Fruit fly (Drosophila melanogaster) whole organism, prepupa: ENCODE results near the gene slf.
A peak's percentile ranks its signal among the peaks of the same experiment; 100 is the strongest.

Experiments used
- Blimp-1 ChIP-seq: fragments of 200-800 bp; sonication (Bioruptor generic); optimal IDR thresholded peaks from 3 replicates; lab custom pipeline; 2017; ENCODE audit warnings: missing biosample characterization, missing genetic modification characterization, mild to moderate bottlenecking, moderate library complexity, missing genetic modification reagents
- CG10669 ChIP-seq: fragments of 200-800 bp; sonication (Bioruptor generic); optimal IDR thresholded peaks from 3 replicates; lab custom pipeline; 2018; ENCODE audit warnings: missing biosample characterization, mild to moderate bottlenecking, missing genetic modification characterization, moderate library complexity
- CG11294 ChIP-seq: fragments of 200-800 bp; sonication (Bioruptor generic); IDR thresholded peaks from 2 replicates; pipeline ENCODE4 v1.3.6; 2022; ENCODE audit warnings: missing biosample characterization, missing genetic modification characterization
- CG11762 ChIP-seq: fragments of 200-800 bp; sonication (Bioruptor generic); optimal IDR thresholded peaks from 3 replicates; lab custom pipeline; 2016; ENCODE audit warnings: missing biosample characterization, missing genetic modification characterization; ENCODE audit not compliant: insufficient read depth
- CG11902 ChIP-seq: fragments of 200-800 bp; sonication (Bioruptor generic); optimal IDR thresholded peaks from 3 replicates; lab custom pipeline; 2016; ENCODE audit warnings: missing biosample characterization, missing genetic modification characterization
- CG15336 ChIP-seq: fragments of 200-800 bp; sonication (Bioruptor generic); IDR thresholded peaks from 2 replicates; pipeline ENCODE4 v1.3.6; 2022; ENCODE audit warnings: missing biosample characterization, missing genetic modification characterization
- CG3032 ChIP-seq: fragments of 200-800 bp; optimal IDR thresholded peaks from 2 replicates; lab custom pipeline; 2019; ENCODE audit warnings: missing biosample characterization, mild to moderate bottlenecking, missing genetic modification characterization, moderate library complexity
- CG31627 ChIP-seq: fragments of 200-800 bp; sonication (Bioruptor generic); optimal IDR thresholded peaks from 3 replicates; lab custom pipeline; 2016; ENCODE audit warnings: missing biosample characterization, missing genetic modification characterization
- CG34406 ChIP-seq: fragments of 200-800 bp; sonication (Bioruptor generic); optimal IDR thresholded peaks from 3 replicates; lab custom pipeline; 2016; ENCODE audit warnings: missing biosample characterization, missing genetic modification characterization
- CG3919 ChIP-seq: fragments of 200-800 bp; sonication (Bioruptor generic); optimal IDR thresholded peaks from 3 replicates; lab custom pipeline; 2016; ENCODE audit warnings: missing biosample characterization, missing genetic modification characterization
- CG4318 ChIP-seq: fragments of 200-800 bp; sonication (Bioruptor generic); optimal IDR thresholded peaks from 3 replicates; lab custom pipeline; 2017; ENCODE audit warnings: missing biosample characterization, mild to moderate bottlenecking, missing genetic modification characterization
- CG6163 ChIP-seq: fragments of 200-800 bp; sonication (Bioruptor generic); IDR thresholded peaks from 3 replicates; pipeline ENCODE4 v1.3.6; 2022; ENCODE audit warnings: missing biosample characterization, missing genetic modification characterization
- CG6792 ChIP-seq: fragments of 200-800 bp; sonication (Bioruptor generic); optimal IDR thresholded peaks from 3 replicates; lab custom pipeline; 2016; ENCODE audit warnings: missing biosample characterization, missing genetic modification characterization
- CG6808 ChIP-seq: fragments of 200-800 bp; sonication (Bioruptor generic); optimal IDR thresholded peaks from 3 replicates; lab custom pipeline; 2017; ENCODE audit warnings: missing biosample characterization, missing genetic modification characterization, mild to moderate bottlenecking, moderate library complexity, missing genetic modification reagents
- CG6854 ChIP-seq: fragments of 200-800 bp; sonication (Bioruptor generic); optimal IDR thresholded peaks from 2 replicates; lab custom pipeline; 2017; ENCODE audit warnings: missing biosample characterization, mild to moderate bottlenecking, missing genetic modification characterization
- CG7368 ChIP-seq: fragments of 200-800 bp; sonication (Bioruptor generic); optimal IDR thresholded peaks from 3 replicates; lab custom pipeline; 2016; ENCODE audit warnings: missing biosample characterization, missing genetic modification characterization
- CG8319 ChIP-seq: fragments of 200-800 bp; sonication (Bioruptor generic); optimal IDR thresholded peaks from 3 replicates; lab custom pipeline; 2016; ENCODE audit warnings: missing biosample characterization, missing genetic modification characterization
- CG9139 ChIP-seq: fragments of 200-800 bp; sonication (Bioruptor generic); optimal IDR thresholded peaks from 3 replicates; lab custom pipeline; 2017; ENCODE audit warnings: missing biosample characterization, mild to moderate bottlenecking, missing genetic modification characterization
- Eip75B ChIP-seq: fragments of 200-800 bp; sonication (Bioruptor generic); optimal IDR thresholded peaks from 3 replicates; lab custom pipeline; 2016; ENCODE audit warnings: missing biosample characterization, missing genetic modification characterization
- Eip78C ChIP-seq: fragments of 200-800 bp; sonication (Bioruptor generic); peaks from one replicate; lab custom pipeline; 2016; ENCODE audit warnings: missing biosample characterization, missing genetic modification characterization
- Ets21C ChIP-seq: fragments of 200-800 bp; sonication (Bioruptor generic); optimal IDR thresholded peaks from 3 replicates; lab custom pipeline; 2016; ENCODE audit warnings: missing biosample characterization, missing genetic modification characterization
- Ets96B ChIP-seq: fragments of 200-800 bp; optimal IDR thresholded peaks from 2 replicates; lab custom pipeline; 2019; ENCODE audit warnings: missing biosample characterization, mild to moderate bottlenecking, missing genetic modification characterization, moderate library complexity
- Gug ChIP-seq: fragments of 200-800 bp; sonication (Bioruptor generic); IDR thresholded peaks from 2 replicates; pipeline ENCODE4 v1.3.6; 2022; ENCODE audit warnings: missing biosample characterization, missing genetic modification characterization
- Hr38 ChIP-seq: sonication (Bioruptor generic); optimal IDR thresholded peaks from 2 replicates; lab custom pipeline; 2016; ENCODE audit warnings: missing biosample characterization, missing genetic modification characterization
- Hr39 ChIP-seq: fragments of 200-800 bp; sonication (Bioruptor generic); optimal IDR thresholded peaks from 2 replicates; lab custom pipeline; 2016; ENCODE audit warnings: missing biosample characterization, missing genetic modification characterization
- Hr4 ChIP-seq: fragments of 200-800 bp; sonication (Bioruptor generic); optimal IDR thresholded peaks from 3 replicates; lab custom pipeline; 2016; ENCODE audit warnings: missing biosample characterization, missing genetic modification characterization
- Lpt ChIP-seq: fragments of 200-800 bp; sonication (Bioruptor generic); optimal IDR thresholded peaks from 3 replicates; lab custom pipeline; 2016; ENCODE audit warnings: missing biosample characterization, missing genetic modification characterization
- Met ChIP-seq: fragments of 200-800 bp; sonication (Bioruptor generic); optimal IDR thresholded peaks from 3 replicates; lab custom pipeline; 2016; ENCODE audit warnings: missing biosample characterization, missing genetic modification characterization
- OdsH ChIP-seq: fragments of 200-800 bp; sonication (Bioruptor generic); optimal IDR thresholded peaks from 3 replicates; lab custom pipeline; 2016; ENCODE audit warnings: missing biosample characterization, missing genetic modification characterization
- Smox ChIP-seq: fragments of 200-800 bp; sonication (Bioruptor generic); optimal IDR thresholded peaks from 3 replicates; lab custom pipeline; 2016; ENCODE audit warnings: missing biosample characterization, missing genetic modification characterization
- Sox102F ChIP-seq: fragments of 200-800 bp; sonication (Bioruptor generic); optimal IDR thresholded peaks from 2 replicates; lab custom pipeline; 2016; ENCODE audit warnings: missing biosample characterization, mild to moderate bottlenecking, missing genetic modification characterization
- Sox15 ChIP-seq: fragments of 200-800 bp; sonication (Bioruptor generic); optimal IDR thresholded peaks from 3 replicates; lab custom pipeline; 2016; ENCODE audit warnings: missing biosample characterization, missing genetic modification characterization
- achi ChIP-seq: fragments of 200-800 bp; sonication (Bioruptor generic); optimal IDR thresholded peaks from 3 replicates; lab custom pipeline; 2016; ENCODE audit warnings: missing biosample characterization, missing genetic modification characterization
- cyc ChIP-seq: fragments of 200-800 bp; sonication (Bioruptor generic); optimal IDR thresholded peaks from 3 replicates; lab custom pipeline; 2016; ENCODE audit warnings: missing biosample characterization, missing genetic modification characterization
- dac ChIP-seq: fragments of 200-800 bp; sonication (Bioruptor generic); optimal IDR thresholded peaks from 2 replicates; lab custom pipeline; 2017; ENCODE audit warnings: missing biosample characterization, mild to moderate bottlenecking, missing genetic modification characterization
- dsx ChIP-seq: fragments of 200-800 bp; optimal IDR thresholded peaks from 3 replicates; lab custom pipeline; 2019; ENCODE audit warnings: missing biosample characterization, mild to moderate bottlenecking, missing genetic modification characterization, moderate library complexity; ENCODE audit not compliant: poor library complexity, severe bottlenecking
- eg ChIP-seq: fragments of 200-800 bp; sonication (Bioruptor generic); IDR thresholded peaks from 3 replicates; pipeline ENCODE4 v1.3.6; 2022; ENCODE audit warnings: missing biosample characterization, missing genetic modification characterization
- esn ChIP-seq: fragments of 200-800 bp; sonication (Bioruptor generic); optimal IDR thresholded peaks from 2 replicates; lab custom pipeline; 2016; ENCODE audit warnings: missing biosample characterization, mild to moderate bottlenecking, missing genetic modification characterization, moderate library complexity
- fd59A ChIP-seq: fragments of 200-800 bp; sonication (Bioruptor generic); optimal IDR thresholded peaks from 2 replicates; lab custom pipeline; 2017; ENCODE audit warnings: missing biosample characterization, mild to moderate bottlenecking, missing genetic modification characterization, missing genetic modification reagents
- fkh ChIP-seq: fragments of 200-800 bp; sonication (Bioruptor generic); optimal IDR thresholded peaks from 3 replicates; lab custom pipeline; 2017; ENCODE audit warnings: missing biosample characterization, mild to moderate bottlenecking, missing genetic modification characterization, moderate library complexity
- lz ChIP-seq: fragments of 200-800 bp; sonication (Bioruptor generic); optimal IDR thresholded peaks from 3 replicates; lab custom pipeline; 2016; ENCODE audit warnings: missing biosample characterization, missing genetic modification characterization
- net ChIP-seq: fragments of 200-800 bp; sonication (Bioruptor generic); optimal IDR thresholded peaks from 3 replicates; lab custom pipeline; 2016; ENCODE audit warnings: missing biosample characterization, missing genetic modification characterization
- pdm3 ChIP-seq: fragments of 200-800 bp; sonication (Bioruptor generic); optimal IDR thresholded peaks from 3 replicates; lab custom pipeline; 2016; ENCODE audit warnings: missing biosample characterization, missing genetic modification characterization
- spab ChIP-seq: fragments of 200-800 bp; sonication (Bioruptor generic); optimal IDR thresholded peaks from 2 replicates; lab custom pipeline; 2017; ENCODE audit warnings: missing biosample characterization, mild to moderate bottlenecking, missing genetic modification characterization, missing genetic modification reagents
- ss ChIP-seq, 2 experiments: fragments of 200-800 bp; sonication (Bioruptor generic); optimal IDR thresholded peaks; 2 replicates in 1 of 2; 3 replicates in 1 of 2; lab custom pipeline; 2017 to 2018; ENCODE audit warnings: mild to moderate bottlenecking in 2 of 2, missing biosample characterization in 2 of 2, missing genetic modification characterization in 2 of 2, moderate library complexity in 1 of 2
- svp ChIP-seq: fragments of 200-800 bp; sonication (Bioruptor generic); peaks from one replicate; lab custom pipeline; 2016; ENCODE audit warnings: missing biosample characterization, missing genetic modification characterization

The slf gene

DNA sequence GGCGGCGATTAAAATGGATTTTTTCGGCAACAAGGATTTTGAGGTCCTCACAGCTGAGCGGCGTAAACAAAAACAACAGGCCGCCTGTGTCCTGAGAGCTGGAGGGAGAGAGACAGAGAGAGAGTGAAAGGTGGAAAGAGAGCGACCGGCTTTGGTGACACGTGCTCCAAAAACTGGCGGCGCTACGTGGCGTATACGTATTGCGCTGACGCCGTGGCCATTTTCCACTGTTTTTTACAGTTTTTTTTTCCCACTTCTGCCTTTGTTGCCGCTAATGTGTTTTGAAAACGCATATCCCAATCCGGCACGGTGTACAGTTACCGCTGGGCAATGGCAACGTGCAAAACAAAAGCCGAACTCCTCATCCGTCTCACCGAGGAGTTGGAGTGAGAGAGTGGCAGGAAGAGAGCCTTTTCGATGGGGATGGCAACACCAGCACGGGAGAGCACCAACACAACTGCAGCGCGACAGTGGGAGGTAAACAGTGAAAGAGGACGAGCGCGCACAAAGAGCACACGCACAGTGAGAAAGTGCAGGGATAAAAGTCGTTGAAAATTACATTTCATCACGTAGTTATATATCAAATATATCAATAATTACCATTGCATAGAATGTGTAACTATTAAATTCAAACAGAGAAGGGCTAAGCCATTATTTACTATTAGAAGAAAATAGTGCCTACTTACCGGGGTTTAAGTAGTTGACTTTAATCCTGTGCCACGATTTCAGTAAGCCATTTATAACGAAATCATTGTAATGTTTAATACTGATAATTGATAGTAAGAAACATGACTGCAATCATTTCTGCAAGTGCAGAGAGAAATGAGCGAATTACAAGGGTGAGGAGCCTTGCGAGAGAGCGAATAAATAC lies 19.0 kb upstream of the slf start (continued):
- TF ChIP-seq svp (GFP tag; lab: Kevin White, UChicago) (no peak), Ets96B (peak; percentile 75), CG6163 (GFP tag; lab: Robert Waterston, UW) (peak; percentile 50), CG3032 (peak; percentile 78), ss (GFP tag; optimal IDR thresholded peaks at IDR 0.05; lab: Kevin White, UChicago) (no peak), Eip75B (GFP tag; lab: Kevin White, UChicago) (peak; percentile 85), CG31627 (GFP tag; lab: Kevin White, UChicago) (peak; percentile 81), Met (GFP tag; lab: Kevin White, UChicago) (peak; percentile 81), CG11294 (GFP tag; lab: Robert Waterston, UW) (peak; percentile 17; the same call in 1 of the 2 replicates), eg (GFP tag; lab: Robert Waterston, UW) (no peak), Lpt (GFP tag; lab: Kevin White, UChicago) (peak; percentile 28), Gug (GFP tag; lab: Robert Waterston, UW) (peak; percentile 49), dsx (GFP tag; lab: Kevin White, UChicago) (peak; percentile 76), lz (GFP tag; lab: Kevin White, UChicago) (peak; percentile 77), CG15336 (GFP tag; lab: Robert Waterston, UW) (peak; percentile 34), net (GFP tag; lab: Kevin White, UChicago) (no peak)

DNA sequence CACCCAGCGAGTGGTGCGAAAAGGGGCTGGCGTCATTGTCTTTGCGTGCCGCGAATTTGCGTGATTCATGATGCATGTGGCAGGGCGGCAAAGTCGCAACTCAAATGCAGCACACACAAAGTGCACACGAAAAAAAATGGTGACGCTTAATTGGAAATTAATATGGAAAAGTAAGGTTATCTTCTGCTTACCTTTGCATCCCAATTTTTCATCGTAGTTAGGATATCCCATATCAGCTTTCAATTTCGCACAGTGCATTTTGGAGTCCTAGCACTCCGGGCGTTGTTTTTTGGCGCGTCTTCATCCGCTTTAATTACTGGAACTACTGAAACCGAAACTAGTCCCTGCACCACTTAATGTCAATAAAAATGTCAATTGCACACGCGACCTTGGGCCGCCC lies 18.3 kb upstream of the slf start:
- TF ChIP-seq dac (no peak), Ets96B (no peak), fd59A (GFP tag; lab: Kevin White, UChicago) (no peak), CG31627 (GFP tag; lab: Kevin White, UChicago) (peak; percentile 23), CG4318 (no peak), cyc (GFP tag; lab: Kevin White, UChicago) (no peak), CG7368 (GFP tag; lab: Kevin White, UChicago) (no peak), Eip75B (GFP tag; lab: Kevin White, UChicago) (no peak), Ets21C (GFP tag; lab: Kevin White, UChicago) (no peak), CG11762 (GFP tag; lab: Kevin White, UChicago) (no peak), Hr4 (GFP tag; lab: Kevin White, UChicago) (peak; percentile 37), eg (GFP tag; lab: Robert Waterston, UW) (peak; percentile 59), OdsH (peak; percentile 35), spab (GFP tag; lab: Kevin White, UChicago) (no peak), dsx (GFP tag; lab: Kevin White, UChicago) (no peak), CG6808 (GFP tag; lab: Kevin White, UChicago) (no peak), Blimp-1 (GFP tag; lab: Kevin White, UChicago) (no peak), Lpt (GFP tag; lab: Kevin White, UChicago) (no peak), fkh (GFP tag; lab: Kevin White, UChicago) (no peak), CG15336 (GFP tag; lab: Robert Waterston, UW) (no peak), achi (GFP tag; lab: Kevin White, UChicago) (no peak), pdm3 (no peak), Eip78C (GFP tag; lab: Kevin White, UChicago) (peak; percentile 70), lz (GFP tag; lab: Kevin White, UChicago) (no peak), CG11902 (GFP tag; lab: Kevin White, UChicago) (no peak), CG8319 (GFP tag; lab: Kevin White, UChicago) (no peak), CG34406 (no peak), CG6792 (GFP tag; lab: Kevin White, UChicago) (no peak), ss (GFP tag; optimal IDR thresholded peaks at IDR 0.05; lab: Kevin White, UChicago) (no peak), net (GFP tag; lab: Kevin White, UChicago) (no peak), CG6163 (GFP tag; lab: Robert Waterston, UW) (peak; percentile 53; the same call in 2 of the 3 replicates), svp (GFP tag; lab: Kevin White, UChicago) (peak; percentile 35), Sox15 (GFP tag; lab: Kevin White, UChicago) (no peak), Smox (GFP tag; lab: Kevin White, UChicago) (no peak), Hr39 (peak; percentile 28), CG10669 (GFP tag; lab: Kevin White, UChicago) (no peak), esn (GFP tag; lab: Kevin White, UChicago) (no peak), Sox102F (GFP tag; lab: Kevin White, UChicago) (no peak), Met (GFP tag; lab: Kevin White, UChicago) (no peak), Hr38 (GFP tag; lab: Kevin White, UChicago) (no peak), CG9139 (GFP tag; lab: Kevin White, UChicago) (no peak), CG6854 (GFP tag; lab: Kevin White, UChicago) (no peak), CG3919 (GFP tag; lab: Kevin White, UChicago) (peak; percentile 18)
